Worm (Caenorhabditis elegans) whole organism, young adult: ENCODE results near the gene C06G1.1.
A peak's percentile ranks its signal among the peaks of the same experiment; 100 is the strongest.

ENCODE experiments used
- B0261.1 ChIP-seq: sonication (generic microtip); optimal IDR thresholded peaks from 2 replicates; lab custom pipeline; 2016; ENCODE audit warnings: mild to moderate bottlenecking, missing genetic modification characterization, moderate library complexity, missing compliant biosample characterization
- C17E4.6 ChIP-seq: fragments of 200-800 bp; sonication (Bioruptor generic); IDR thresholded peaks from 2 replicates; pipeline ENCODE4 v1.3.6; 2022; ENCODE audit warnings: missing genetic modification reagents, missing genetic modification characterization, missing compliant biosample characterization
- F10E7.11 ChIP-seq: sonication (generic microtip); optimal IDR thresholded peaks from 2 replicates; lab custom pipeline; 2017; ENCODE audit warnings: mild to moderate bottlenecking, missing genetic modification characterization, moderate library complexity, missing compliant biosample characterization
- F52B5.7 ChIP-seq: sonication (generic microtip); optimal IDR thresholded peaks from 2 replicates; lab custom pipeline; 2016; ENCODE audit warnings: mild to moderate bottlenecking, missing genetic modification characterization, missing compliant biosample characterization
- K12H6.12 ChIP-seq: fragments of 200-800 bp; sonication (Bioruptor generic); optimal IDR thresholded peaks from 2 replicates; lab custom pipeline; 2018; ENCODE audit warnings: mild to moderate bottlenecking, missing genetic modification characterization, missing compliant biosample characterization
- Y56A3A.18 ChIP-seq: fragments of 200-800 bp; sonication (Bioruptor generic); IDR thresholded peaks from 2 replicates; pipeline ENCODE4 v1.3.6; 2022; ENCODE audit warnings: missing genetic modification reagents, missing genetic modification characterization, missing compliant biosample characterization
- Y67H2A.10 ChIP-seq: fragments of 200-800 bp; sonication (Bioruptor generic); conservative IDR thresholded peaks from 2 replicates; pipeline ENCODE4 v1.3.6; 2022; ENCODE audit warnings: missing genetic modification reagents, missing genetic modification characterization, missing compliant biosample characterization
- attf-6 ChIP-seq: fragments of 200-800 bp; sonication (Bioruptor generic); IDR thresholded peaks from 2 replicates; pipeline ENCODE4 v1.3.6; 2022; ENCODE audit warnings: missing genetic modification reagents, missing genetic modification characterization, missing compliant biosample characterization
- cebp-2 ChIP-seq: fragments of 200-800 bp; sonication (Bioruptor generic); IDR thresholded peaks from 2 replicates; pipeline ENCODE4 v1.3.6; 2022; ENCODE audit warnings: missing genetic modification characterization, missing compliant biosample characterization
- ceh-79 ChIP-seq: sonication (generic microtip); optimal IDR thresholded peaks from 2 replicates; lab custom pipeline; 2017; ENCODE audit warnings: mild to moderate bottlenecking, missing genetic modification characterization, missing compliant biosample characterization
- chd-7 ChIP-seq: sonication (generic microtip); optimal IDR thresholded peaks from 2 replicates; lab custom pipeline; 2016; ENCODE audit warnings: mild to moderate bottlenecking, missing genetic modification characterization, moderate library complexity, missing compliant biosample characterization
- die-1 ChIP-seq: sonication (generic microtip); optimal IDR thresholded peaks from 2 replicates; lab custom pipeline; 2016; ENCODE audit warnings: missing genotype, mild to moderate bottlenecking, missing genetic modification characterization, missing compliant biosample characterization
- dpff-1 ChIP-seq: sonication (generic microtip); optimal IDR thresholded peaks from 2 replicates; lab custom pipeline; 2017; ENCODE audit warnings: mild to moderate bottlenecking, missing genetic modification characterization, missing compliant biosample characterization
- efl-1 ChIP-seq: fragments of 150-350 bp; optimal IDR thresholded peaks from 2 replicates; lab custom pipeline; 2014; ENCODE audit warnings: missing biosample characterization, missing genetic modification reagents, missing genetic modification characterization
- egl-18 ChIP-seq: fragments of 200-800 bp; sonication (Bioruptor generic); IDR thresholded peaks from 2 replicates; pipeline ENCODE4 v1.3.6; 2022; ENCODE audit warnings: missing genetic modification reagents, missing genetic modification characterization, missing compliant biosample characterization
- egl-44 ChIP-seq: fragments of 200-800 bp; sonication (Bioruptor generic); IDR thresholded peaks from 2 replicates; pipeline ENCODE4 v1.3.6; 2022; ENCODE audit warnings: missing genetic modification reagents, missing genetic modification characterization, missing compliant biosample characterization
- hmg-1.2 ChIP-seq: fragments of 200-800 bp; sonication (Bioruptor generic); IDR thresholded peaks from 2 replicates; pipeline ENCODE4 v1.3.6; 2022; ENCODE audit warnings: missing genetic modification reagents, missing genetic modification characterization, missing compliant biosample characterization
- lag-1 ChIP-seq: fragments of 200-800 bp; sonication (Bioruptor generic); IDR thresholded peaks from 2 replicates; pipeline ENCODE4 v1.3.6; 2022; ENCODE audit warnings: missing genetic modification reagents, missing genetic modification characterization, missing compliant biosample characterization
- let-526 ChIP-seq: fragments of 200-800 bp; sonication (Bioruptor generic); IDR thresholded peaks from 2 replicates; pipeline ENCODE4 v1.3.6; 2022; ENCODE audit warnings: missing genetic modification reagents, missing genetic modification characterization, missing compliant biosample characterization
- lin-26 ChIP-seq: fragments of 200-800 bp; sonication (Bioruptor generic); IDR thresholded peaks from 2 replicates; pipeline ENCODE4 v1.3.6; 2022; ENCODE audit warnings: missing genetic modification reagents, missing genetic modification characterization, missing compliant biosample characterization
- lin-35 ChIP-seq, 3 experiments: fragments of 150-350 bp in 2 of 3; sonication (generic microtip) in 1 of 3; optimal IDR thresholded peaks; 2 replicates each; lab custom pipeline; 2014 to 2018; ENCODE audit warnings: missing biosample characterization in 3 of 3, missing genetic modification characterization in 3 of 3, missing genetic modification reagents in 3 of 3
- lin-40 ChIP-seq: sonication (generic microtip); optimal IDR thresholded peaks from 2 replicates; lab custom pipeline; 2016; ENCODE audit warnings: missing genetic modification characterization, mild to moderate bottlenecking, missing compliant biosample characterization, missing genotype, missing genetic modification reagents
- lin-54 ChIP-seq: fragments of 200-800 bp; sonication (Bioruptor generic); optimal IDR thresholded peaks from 2 replicates; lab custom pipeline; 2018; ENCODE audit warnings: mild to moderate bottlenecking, missing genetic modification characterization, missing compliant biosample characterization
- lir-1 ChIP-seq: fragments of 200-800 bp; sonication (Bioruptor generic); conservative IDR thresholded peaks from 2 replicates; pipeline ENCODE4 v1.3.6; 2022; ENCODE audit warnings: missing genetic modification reagents, missing genetic modification characterization, missing compliant biosample characterization
- lsy-27 ChIP-seq: sonication (generic microtip); optimal IDR thresholded peaks from 2 replicates; lab custom pipeline; 2017; ENCODE audit warnings: missing genetic modification characterization, mild to moderate bottlenecking, missing compliant biosample characterization, antibody characterized with exemption, missing genotype, borderline replicate concordance; ENCODE audit not compliant: insufficient read depth
- mes-4 ChIP-seq: sonication (generic microtip); optimal IDR thresholded peaks from 2 replicates; lab custom pipeline; 2016; ENCODE audit warnings: missing genotype, missing genetic modification characterization, missing compliant biosample characterization
- mxl-1 ChIP-seq: sonication (generic microtip); optimal IDR thresholded peaks from 2 replicates; lab custom pipeline; 2016; ENCODE audit warnings: missing genetic modification characterization, missing compliant biosample characterization
- nhr-120 ChIP-seq: fragments of 200-800 bp; sonication (Bioruptor generic); IDR thresholded peaks from 2 replicates; pipeline ENCODE4 v1.3.6; 2022; ENCODE audit warnings: missing genetic modification characterization, missing compliant biosample characterization
- nhr-27 ChIP-seq: fragments of 200-800 bp; sonication (Bioruptor generic); optimal IDR thresholded peaks from 2 replicates; lab custom pipeline; 2018; ENCODE audit warnings: mild to moderate bottlenecking, missing genetic modification characterization, moderate library complexity, missing compliant biosample characterization
- rcor-1 ChIP-seq: fragments of 200-800 bp; sonication (Bioruptor generic); IDR thresholded peaks from 2 replicates; pipeline ENCODE4 v1.3.6; 2022; ENCODE audit warnings: missing genetic modification reagents, missing genetic modification characterization, missing compliant biosample characterization
- rpc-1 ChIP-seq, 2 experiments: fragments of 150-350 bp in 1 of 2; sonication (generic microtip) in 1 of 2; optimal IDR thresholded peaks; 2 replicates each; lab custom pipeline; 2014 to 2018; ENCODE audit warnings: missing biosample characterization in 1 of 2, missing genetic modification characterization in 1 of 2, missing genetic modification reagents in 1 of 2, missing genotype in 1 of 2
- snpc-4 ChIP-seq, 5 experiments: fragments of 150-350 bp in 1 of 5; sonication (generic microtip) in 4 of 5; optimal IDR thresholded peaks; 2 replicates each; lab custom pipeline; 2014 to 2018; ENCODE audit warnings: missing genetic modification characterization in 5 of 5, missing biosample characterization in 3 of 5, antibody characterized with exemption in 2 of 5, mild to moderate bottlenecking in 2 of 5, missing compliant biosample characterization in 2 of 5, missing genotype in 2 of 5, moderate library complexity in 2 of 5, missing genetic modification reagents in 1 of 5
- sptf-2 ChIP-seq: fragments of 200-800 bp; sonication (Bioruptor generic); optimal IDR thresholded peaks from 2 replicates; lab custom pipeline; 2018; ENCODE audit warnings: mild to moderate bottlenecking, missing genetic modification characterization, missing compliant biosample characterization
- tlf-1 ChIP-seq: fragments of 200-800 bp; sonication (Bioruptor generic); optimal IDR thresholded peaks from 2 replicates; lab custom pipeline; 2018; ENCODE audit warnings: mild to moderate bottlenecking, missing genetic modification characterization, missing compliant biosample characterization
- unc-130 ChIP-seq: sonication (generic microtip); optimal IDR thresholded peaks from 2 replicates; lab custom pipeline; 2016; ENCODE audit warnings: missing genetic modification reagents, missing genetic modification characterization, missing compliant biosample characterization
- unc-62 ChIP-seq: fragments of 150-350 bp; optimal IDR thresholded peaks from 2 replicates; lab custom pipeline; 2014; ENCODE audit warnings: missing biosample characterization, missing genetic modification reagents, missing genetic modification characterization
- zfh-2 ChIP-seq: fragments of 200-800 bp; sonication (Bioruptor generic); conservative IDR thresholded peaks from 2 replicates; pipeline ENCODE4 v1.3.6; 2022; ENCODE audit warnings: missing genetic modification reagents, missing genetic modification characterization, missing compliant biosample characterization
- ztf-18 ChIP-seq: sonication (generic microtip); optimal IDR thresholded peaks from 2 replicates; lab custom pipeline; 2016; ENCODE audit warnings: missing genotype, mild to moderate bottlenecking, missing genetic modification characterization, missing compliant biosample characterization
- ztf-22 ChIP-seq: fragments of 200-800 bp; sonication (Bioruptor generic); optimal IDR thresholded peaks from 2 replicates; lab custom pipeline; 2018; ENCODE audit warnings: mild to moderate bottlenecking, missing genetic modification characterization, moderate library complexity, missing compliant biosample characterization
- ztf-3 ChIP-seq: fragments of 200-800 bp; sonication (Bioruptor generic); optimal IDR thresholded peaks from 2 replicates; lab custom pipeline; 2018; ENCODE audit warnings: mild to moderate bottlenecking, missing genetic modification characterization, missing compliant biosample characterization

C06G1.1 gene

ce11 chrX:16595522-16596282 is 37.5 kb upstream of the C06G1.1 start:
- no peak for TF ChIP-seq lsy-27 (tag; lab: Kevin White, UChicago)

- no peak for TF ChIP-seq let-526 (GFP tag; lab: Robert Waterston, UW)
- no peak for TF ChIP-seq unc-130 (GFP tag; lab: Kevin White, UChicago)
- no peak for TF ChIP-seq Y67H2A.10 (GFP tag; lab: Robert Waterston, UW)
Measured at ce11 chrX:16596972-16597371, 36.2 kb upstream of the C06G1.1 start.

- TF ChIP-seq C17E4.6 (GFP tag; lab: Robert Waterston, UW) (no peak), lin-54 (GFP tag; lab: Kevin White, UChicago) (no peak), K12H6.12 (no peak), sptf-2 (GFP tag; lab: Kevin White, UChicago) (no peak), rcor-1 (GFP tag; lab: Robert Waterston, UW) (no peak), chd-7 (tag; lab: Kevin White, UChicago) (no peak), dpff-1 (tag; lab: Kevin White, UChicago) (no peak), unc-62 (GFP tag; lab: Kevin White, UChicago) (no peak), egl-18 (GFP tag; lab: Robert Waterston, UW) (no peak), ztf-18 (tag; lab: Kevin White, UChicago) (no peak), lir-1 (GFP tag; lab: Robert Waterston, UW) (no peak), lin-40 (no peak), snpc-4 (GFP tag; optimal IDR thresholded peaks at IDR 0.05; lab: Kevin White, UChicago) (no peak), snpc-4 (tag; optimal IDR thresholded peaks at IDR 0.05; lab: Kevin White, UChicago) (no peak), F10E7.11 (tag; lab: Kevin White, UChicago) (no peak)
Measured at ce11 chrX:16597791-16598190, 35.4 kb upstream of the C06G1.1 start.

ce11 chrX:16602457-16602856 is 30.7 kb upstream of the C06G1.1 start, which contains the start of gene F59C12.4:
TSS of gene F59C12.4 (minus strand) at chrX:16602622.
- no peak for TF ChIP-seq ztf-3 (GFP tag; lab: Kevin White, UChicago)
- TF ChIP-seq tlf-1, result no peak
- TF ChIP-seq cebp-2 (GFP tag; lab: Robert Waterston, UW), result no peak
- TF ChIP-seq zfh-2, result peak; percentile 84
- TF ChIP-seq lin-35 (GFP tag; optimal IDR thresholded peaks at IDR 0.05; lab: Kevin White, UChicago), result no peak
- no peak for TF ChIP-seq egl-18 (GFP tag; lab: Robert Waterston, UW)
- TF ChIP-seq F52B5.7 (tag; lab: Kevin White, UChicago), result no peak
- no peak for TF ChIP-seq rpc-1 (optimal IDR thresholded peaks at IDR 0.05; lab: Kevin White, UChicago)
- peak; percentile 59 for TF ChIP-seq rpc-1 (tag; optimal IDR thresholded peaks at IDR 0.05; lab: Kevin White, UChicago)
- TF ChIP-seq ztf-22 (GFP tag; lab: Kevin White, UChicago), result no peak
- no peak for TF ChIP-seq snpc-4 (GFP tag; optimal IDR thresholded peaks at IDR 0.05; lab: Kevin White, UChicago)
- TF ChIP-seq snpc-4 (tag; optimal IDR thresholded peaks at IDR 0.05; lab: Kevin White, UChicago), result no peak
- no peak for TF ChIP-seq egl-44 (GFP tag; lab: Robert Waterston, UW)
- TF ChIP-seq ceh-79, result no peak
- no peak for TF ChIP-seq lin-54 (GFP tag; lab: Kevin White, UChicago)
- 0 out of 2 replicates have a peak, but pooled peaks have one; percentile 42 for TF ChIP-seq attf-6 (GFP tag; lab: Robert Waterston, UW)
- TF ChIP-seq C17E4.6 (GFP tag; lab: Robert Waterston, UW), result no peak
- no peak for TF ChIP-seq dpff-1 (tag; lab: Kevin White, UChicago)
- no peak for TF ChIP-seq die-1 (tag; lab: Kevin White, UChicago)
- peak; percentile 23 for TF ChIP-seq B0261.1 (tag; lab: Kevin White, UChicago)
- TF ChIP-seq mxl-1 (tag; lab: Kevin White, UChicago), result no peak
- TF ChIP-seq mes-4 (tag; lab: Kevin White, UChicago), result no peak
- TF ChIP-seq Y56A3A.18 (GFP tag; lab: Robert Waterston, UW), result no peak
- TF ChIP-seq nhr-120, result no peak
- no peak for TF ChIP-seq efl-1 (GFP tag; lab: Kevin White, UChicago)
- no peak for TF ChIP-seq nhr-27 (tag; lab: Kevin White, UChicago)
- TF ChIP-seq rcor-1 (GFP tag; lab: Robert Waterston, UW), result 0 out of 2 replicates have a peak, but pooled peaks have one; percentile 19
- TF ChIP-seq lag-1 (GFP tag; lab: Robert Waterston, UW), result no peak
- no peak for TF ChIP-seq lin-26 (GFP tag; lab: Robert Waterston, UW)
- TF ChIP-seq hmg-1.2 (GFP tag; lab: Robert Waterston, UW), result no peak
